Worm (Caenorhabditis elegans): Measurements from ENCODE around the gene C18H7.12.

The C18H7.12 gene

DNA sequence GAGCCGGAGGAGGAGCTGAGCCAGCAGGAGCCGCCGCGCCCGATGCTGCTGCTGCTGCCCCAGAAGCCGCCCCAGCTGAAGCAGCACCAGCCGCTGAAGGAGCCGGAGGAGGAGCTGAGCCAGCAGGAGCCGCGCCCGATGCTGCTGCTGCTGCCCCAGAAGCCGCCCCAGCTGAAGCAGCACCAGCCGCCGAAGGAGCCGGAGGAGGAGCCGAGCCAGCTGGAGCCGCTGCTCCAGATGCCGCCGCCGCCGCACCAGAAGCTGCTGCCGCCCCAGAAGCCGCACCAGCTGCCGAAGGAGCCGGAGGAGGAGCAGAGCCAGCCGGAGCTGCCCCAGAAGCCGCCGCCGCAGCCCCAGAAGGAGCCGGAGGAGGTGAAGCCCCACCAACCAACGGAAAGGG is 17.8 kb upstream of the C18H7.12 start:
- TF ChIP-seq lsy-2 (tag; optimal IDR thresholded peaks at IDR 0.05) = no peak
- TF ChIP-seq crh-2 (tag; optimal IDR thresholded peaks at IDR 0.05) = no peak
- no peak for TF ChIP-seq lin-13 (GFP tag; optimal IDR thresholded peaks at IDR 0.05)
- no peak for TF ChIP-seq lin-11 (tag; optimal IDR thresholded peaks at IDR 0.05)
- TF ChIP-seq mab-5 (tag; optimal IDR thresholded peaks at IDR 0.05) = no peak
- no peak for TF ChIP-seq nhr-10 (tag; optimal IDR thresholded peaks at IDR 0.05)
- TF ChIP-seq nhr-25 (tag; optimal IDR thresholded peaks at IDR 0.05) = no peak

DNA sequence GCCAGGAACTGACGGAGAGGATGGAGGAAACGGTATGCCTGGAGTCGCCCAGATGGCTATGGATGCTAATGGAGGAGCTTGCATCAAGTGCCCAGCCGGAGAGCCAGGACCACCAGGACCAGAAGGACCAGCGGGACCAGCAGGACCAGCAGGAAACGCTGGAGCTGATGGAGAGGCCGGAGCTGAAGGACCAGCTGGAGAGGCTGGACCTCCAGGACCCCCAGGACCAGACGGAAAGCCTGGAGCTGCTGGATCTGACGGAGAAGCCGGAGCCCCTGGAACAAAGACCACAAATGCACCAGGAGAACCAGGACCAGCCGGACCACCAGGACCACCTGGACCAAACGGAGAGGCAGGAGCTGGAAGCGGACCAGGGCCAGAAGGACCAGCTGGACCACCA is 17.2 kb upstream of the C18H7.12 start:
- TF ChIP-seq nhr-23 (tag; optimal IDR thresholded peaks at IDR 0.05) = no peak
- no peak for TF ChIP-seq sma-3 (GFP tag; optimal IDR thresholded peaks at IDR 0.05)
- no peak for TF ChIP-seq nhr-21 (tag; optimal IDR thresholded peaks at IDR 0.05)
- no peak for TF ChIP-seq mbf-1 (tag; optimal IDR thresholded peaks at IDR 0.05)
- no peak for TF ChIP-seq dmd-4 (tag; optimal IDR thresholded peaks at IDR 0.05)
- TF ChIP-seq unc-55 (GFP tag; optimal IDR thresholded peaks at IDR 0.05) = no peak
- no peak for TF ChIP-seq aly-2 (tag; optimal IDR thresholded peaks at IDR 0.05)
- TF ChIP-seq nhr-77 (tag; optimal IDR thresholded peaks at IDR 0.05) = no peak
- TF ChIP-seq ztf-4 (tag; optimal IDR thresholded peaks at IDR 0.05) = no peak
- TF ChIP-seq lin-39 (tag; optimal IDR thresholded peaks at IDR 0.05) = no peak
- no peak for TF ChIP-seq mab-5 (tag; optimal IDR thresholded peaks at IDR 0.05)
- no peak for TF ChIP-seq sem-4 (tag; optimal IDR thresholded peaks at IDR 0.05)
- TF ChIP-seq fos-1 (tag; optimal IDR thresholded peaks at IDR 0.05) = no peak
- no peak for TF ChIP-seq nhr-6 (tag; optimal IDR thresholded peaks at IDR 0.05)
- no peak for TF ChIP-seq R02D3.7 (tag; optimal IDR thresholded peaks at IDR 0.05)
- no peak for TF ChIP-seq peb-1 (tag; optimal IDR thresholded peaks at IDR 0.05)
- no peak for TF ChIP-seq elt-1 (tag; optimal IDR thresholded peaks at IDR 0.05)
- TF ChIP-seq ztf-1 (GFP tag; conservative IDR thresholded peaks at IDR 0.05) = no peak

- TF ChIP-seq lin-39 (tag; optimal IDR thresholded peaks at IDR 0.05) (no peak), skn-1 (tag; optimal IDR thresholded peaks at IDR 0.05) (no peak), fos-1 (tag; optimal IDR thresholded peaks at IDR 0.05) (no peak), blmp-1 (tag; optimal IDR thresholded peaks at IDR 0.05; ENCODE audit: insufficient read depth) (no peak), gmeb-1 (tag; optimal IDR thresholded peaks at IDR 0.05) (no peak), lin-13 (GFP tag; optimal IDR thresholded peaks at IDR 0.05) (no peak), ceh-82 (tag; optimal IDR thresholded peaks at IDR 0.05) (no peak), aly-2 (tag; optimal IDR thresholded peaks at IDR 0.05) (no peak), nhr-12 (tag; optimal IDR thresholded peaks at IDR 0.05) (no peak), unc-62 (GFP tag; optimal IDR thresholded peaks at IDR 0.05) (no peak), peb-1 (tag; optimal IDR thresholded peaks at IDR 0.05) (no peak), nhr-25 (tag; optimal IDR thresholded peaks at IDR 0.05) (no peak), alr-1 (tag; optimal IDR thresholded peaks at IDR 0.05) (no peak), unc-39 (tag; optimal IDR thresholded peaks at IDR 0.05) (no peak), elt-3 (tag; optimal IDR thresholded peaks at IDR 0.05) (no peak), mdl-1 (tag; optimal IDR thresholded peaks at IDR 0.05) (no peak)
These were observed 16.5 kb upstream of the C18H7.12 start, which contains the start of gene col-102 for ce11 chrIV:604144-604543. Gene col-102 (plus strand): TSS chrIV:604444.

- TF ChIP-seq ceh-16 (tag; optimal IDR thresholded peaks at IDR 0.05) (no peak), nhr-25 (tag; optimal IDR thresholded peaks at IDR 0.05) (no peak), sma-9 (GFP tag; optimal IDR thresholded peaks at IDR 0.05) (no peak), sma-9 (tag; optimal IDR thresholded peaks at IDR 0.05) (no peak), lin-11 (tag; optimal IDR thresholded peaks at IDR 0.05) (no peak), blmp-1 (tag; optimal IDR thresholded peaks at IDR 0.05; ENCODE audit: insufficient read depth) (no peak), alr-1 (tag; optimal IDR thresholded peaks at IDR 0.05) (no peak), Y55F3AM.14 (GFP tag; optimal IDR thresholded peaks at IDR 0.05) (no peak), C34F6.9 (tag; optimal IDR thresholded peaks at IDR 0.05) (no peak), nhr-10 (tag; optimal IDR thresholded peaks at IDR 0.05) (no peak), mbf-1 (tag; optimal IDR thresholded peaks at IDR 0.05) (no peak), nhr-77 (tag; optimal IDR thresholded peaks at IDR 0.05) (no peak), ama-1 (optimal IDR thresholded peaks at IDR 0.05) (no peak), sem-4 (tag; optimal IDR thresholded peaks at IDR 0.05) (no peak), peb-1 (tag; optimal IDR thresholded peaks at IDR 0.05) (no peak), nhr-237 (tag; optimal IDR thresholded peaks at IDR 0.05) (no peak), lsy-2 (tag; optimal IDR thresholded peaks at IDR 0.05) (no peak)
These were observed 15.9 kb upstream of the C18H7.12 start, which contains the start of gene prmt-4 for ce11 chrIV:603543-603942. Gene prmt-4 (minus strand): TSS chrIV:603643.
